Worm (Caenorhabditis elegans) whole organism, L1 larva: ENCODE results near the gene hpr-9.

ENCODE experiments used
- C04F5.9 ChIP-seq: sonication (generic microtip); optimal IDR thresholded peaks from 2 replicates; lab custom pipeline; 2016; ENCODE audit warnings: missing genetic modification characterization, missing compliant biosample characterization
- C16A3.4 ChIP-seq: fragments of 150-350 bp; optimal IDR thresholded peaks from 2 replicates; lab custom pipeline; 2014; ENCODE audit warnings: missing biosample characterization, missing genetic modification characterization
- F16B12.6 ChIP-seq: fragments of 150-350 bp; optimal IDR thresholded peaks from 2 replicates; lab custom pipeline; 2014; ENCODE audit warnings: missing biosample characterization, missing genetic modification characterization
- aly-2 ChIP-seq: fragments of 150-350 bp; optimal IDR thresholded peaks from 2 replicates; lab custom pipeline; 2014; ENCODE audit warnings: missing biosample characterization, missing genetic modification characterization
- blmp-1 ChIP-seq: fragments of 150-350 bp; optimal IDR thresholded peaks from 2 replicates; lab custom pipeline; 2014; ENCODE audit warnings: missing biosample characterization, missing genetic modification characterization
- ceh-8 ChIP-seq: fragments of 200-800 bp; sonication (Bioruptor generic); optimal IDR thresholded peaks from 2 replicates; lab custom pipeline; 2018; ENCODE audit warnings: mild to moderate bottlenecking, missing genetic modification characterization, moderate library complexity, missing compliant biosample characterization
- ceh-82 ChIP-seq, 3 experiments: fragments of 150-350 bp in 1 of 3; sonication (generic microtip) in 2 of 3; optimal IDR thresholded peaks; 2 replicates each; lab custom pipeline; 2014 to 2017; ENCODE audit warnings: missing biosample characterization in 3 of 3, missing genetic modification characterization in 3 of 3
- ceh-88 ChIP-seq: fragments of 200-800 bp; sonication (Bioruptor generic); IDR thresholded peaks from 2 replicates; pipeline ENCODE4 v1.3.6; 2022; ENCODE audit warnings: missing genetic modification characterization, missing compliant biosample characterization
- dpl-1 ChIP-seq, 3 experiments: fragments of 150-350 bp in 2 of 3; sonication (generic microtip) in 1 of 3; optimal IDR thresholded peaks; 2 replicates each; lab custom pipeline; 2014 to 2017; ENCODE audit warnings: missing biosample characterization in 3 of 3, missing genetic modification characterization in 3 of 3, missing genetic modification reagents in 3 of 3
- efl-1 ChIP-seq, 4 experiments: fragments of 150-350 bp; optimal IDR thresholded peaks in 3 of 4; peaks in 1 of 4; 1 replicate in 1 of 4; 2 replicates in 3 of 4; lab custom pipeline; 2014; ENCODE audit warnings: missing biosample characterization in 2 of 4, missing genetic modification characterization in 2 of 4, missing genetic modification reagents in 2 of 4
- elt-3 ChIP-seq, 6 experiments: fragments of 150-350 bp in 1 of 6; sonication (generic microtip); optimal IDR thresholded peaks; 2 replicates each; lab custom pipeline; 2017 to 2018; ENCODE audit warnings: missing biosample characterization in 6 of 6, missing genetic modification characterization in 6 of 6, inconsistent platforms in 1 of 6
- fkh-10 ChIP-seq: sonication (generic microtip); optimal IDR thresholded peaks from 2 replicates; lab custom pipeline; 2017; ENCODE audit warnings: missing biosample characterization, missing genetic modification reagents, missing genetic modification characterization
- fkh-4 ChIP-seq: sonication (generic microtip); optimal IDR thresholded peaks from 2 replicates; lab custom pipeline; 2016; ENCODE audit warnings: missing compliant biosample characterization, missing genetic modification characterization, borderline replicate concordance
- fkh-8 ChIP-seq: sonication (generic microtip); optimal IDR thresholded peaks from 2 replicates; lab custom pipeline; 2016; ENCODE audit warnings: mild to moderate bottlenecking, missing genetic modification characterization, missing compliant biosample characterization
- fos-1 ChIP-seq: fragments of 150-350 bp; optimal IDR thresholded peaks from 2 replicates; lab custom pipeline; 2014; ENCODE audit warnings: missing biosample characterization, missing genetic modification characterization
- hlh-4 ChIP-seq: sonication (generic microtip); optimal IDR thresholded peaks from 2 replicates; lab custom pipeline; 2016; ENCODE audit warnings: mild to moderate bottlenecking, missing genetic modification characterization, missing compliant biosample characterization
- hpl-2 ChIP-seq: fragments of 150-350 bp; optimal IDR thresholded peaks from 2 replicates; lab custom pipeline; 2014; ENCODE audit warnings: missing biosample characterization, missing genetic modification reagents, missing genetic modification characterization
- isw-1 ChIP-seq: fragments of 200-800 bp; sonication (Bioruptor generic); IDR thresholded peaks from 2 replicates; pipeline ENCODE4 v1.3.6; 2022; ENCODE audit warnings: missing genetic modification characterization, missing compliant biosample characterization
- lin-14 ChIP-seq: fragments of 200-800 bp; sonication (Bioruptor generic); optimal IDR thresholded peaks from 2 replicates; lab custom pipeline; 2018; ENCODE audit warnings: mild to moderate bottlenecking, missing genetic modification characterization, moderate library complexity, missing compliant biosample characterization
- lin-15B ChIP-seq: fragments of 150-350 bp; sonication (generic microtip); optimal IDR thresholded peaks from 3 replicates; lab custom pipeline; 2014; ENCODE audit warnings: missing biosample characterization, missing genetic modification characterization
- lin-35 ChIP-seq, 2 experiments: fragments of 150-350 bp; optimal IDR thresholded peaks; 2 replicates each; lab custom pipeline; 2014; ENCODE audit warnings: missing biosample characterization in 2 of 2, missing genetic modification characterization in 2 of 2, missing genetic modification reagents in 2 of 2
- lin-39 ChIP-seq: fragments of 150-350 bp; optimal IDR thresholded peaks from 2 replicates; lab custom pipeline; 2014; ENCODE audit warnings: missing biosample characterization, missing genetic modification reagents, missing genetic modification characterization
- lsy-2 ChIP-seq, 2 experiments: fragments of 150-350 bp; optimal IDR thresholded peaks; 2 replicates each; lab custom pipeline; 2014; ENCODE audit warnings: missing biosample characterization in 2 of 2, missing genetic modification characterization in 2 of 2
- mdl-1 ChIP-seq, 2 experiments: fragments of 150-350 bp; optimal IDR thresholded peaks; 2 replicates each; lab custom pipeline; 2014 to 2017; ENCODE audit warnings: missing biosample characterization in 2 of 2, missing genetic modification characterization in 2 of 2, inconsistent platforms in 1 of 2
- mep-1 ChIP-seq: fragments of 150-350 bp; optimal IDR thresholded peaks from 2 replicates; lab custom pipeline; 2014; ENCODE audit warnings: missing biosample characterization, missing genetic modification characterization
- nhr-19 ChIP-seq: fragments of 200-800 bp; sonication (Bioruptor generic); conservative IDR thresholded peaks from 2 replicates; pipeline ENCODE4 v1.3.6; 2022; ENCODE audit warnings: missing genetic modification characterization, missing compliant biosample characterization
- nhr-20 ChIP-seq: sonication (generic microtip); optimal IDR thresholded peaks from 2 replicates; lab custom pipeline; 2016; ENCODE audit warnings: mild to moderate bottlenecking, missing genetic modification characterization, missing compliant biosample characterization
- nhr-237 ChIP-seq: fragments of 150-350 bp; optimal IDR thresholded peaks from 2 replicates; lab custom pipeline; 2014; ENCODE audit warnings: missing biosample characterization, missing genetic modification characterization
- nhr-47 ChIP-seq: sonication (generic microtip); optimal IDR thresholded peaks from 2 replicates; lab custom pipeline; 2016; ENCODE audit warnings: mild to moderate bottlenecking, missing genetic modification characterization, moderate library complexity, missing compliant biosample characterization
- nhr-71 ChIP-seq: sonication (generic microtip); optimal IDR thresholded peaks from 2 replicates; lab custom pipeline; 2016; ENCODE audit warnings: mild to moderate bottlenecking, missing genetic modification characterization, moderate library complexity, missing compliant biosample characterization
- nhr-76 ChIP-seq: sonication (generic microtip); optimal IDR thresholded peaks from 2 replicates; lab custom pipeline; 2017; ENCODE audit warnings: missing biosample characterization, missing genetic modification characterization
- nhr-90 ChIP-seq: sonication (generic microtip); optimal IDR thresholded peaks from 2 replicates; lab custom pipeline; 2016; ENCODE audit warnings: mild to moderate bottlenecking, missing genetic modification characterization, missing compliant biosample characterization; ENCODE audit not compliant: poor library complexity
- rnt-1 ChIP-seq: sonication (generic microtip); optimal IDR thresholded peaks from 2 replicates; lab custom pipeline; 2016; ENCODE audit warnings: mild to moderate bottlenecking, missing genetic modification characterization, moderate library complexity, missing compliant biosample characterization
- skn-1 ChIP-seq: fragments of 150-350 bp; optimal IDR thresholded peaks from 2 replicates; lab custom pipeline; 2014; ENCODE audit warnings: missing biosample characterization, missing genetic modification characterization
- snpc-4 ChIP-seq: fragments of 150-350 bp; optimal IDR thresholded peaks from 2 replicates; lab custom pipeline; 2014; ENCODE audit warnings: missing biosample characterization, missing genetic modification characterization
- snu-23 ChIP-seq: sonication (generic microtip); optimal IDR thresholded peaks from 2 replicates; lab custom pipeline; 2016; ENCODE audit warnings: missing genetic modification characterization, missing compliant biosample characterization
- sptf-1 ChIP-seq: fragments of 150-350 bp; optimal IDR thresholded peaks from 2 replicates; lab custom pipeline; 2014; ENCODE audit warnings: missing biosample characterization, missing genetic modification characterization
- swsn-7 ChIP-seq: sonication (generic microtip); optimal IDR thresholded peaks from 2 replicates; lab custom pipeline; 2016; ENCODE audit warnings: missing genetic modification characterization, missing compliant biosample characterization
- tbx-2 ChIP-seq: sonication (generic microtip); optimal IDR thresholded peaks from 2 replicates; lab custom pipeline; 2016; ENCODE audit warnings: missing genetic modification characterization, missing compliant biosample characterization
- unc-130 ChIP-seq: fragments of 150-350 bp; optimal IDR thresholded peaks from 2 replicates; lab custom pipeline; 2017; ENCODE audit warnings: missing biosample characterization, missing genetic modification characterization, inconsistent platforms
- unc-62 ChIP-seq: fragments of 150-350 bp; optimal IDR thresholded peaks from 2 replicates; lab custom pipeline; 2014; ENCODE audit warnings: missing biosample characterization, missing genetic modification reagents, missing genetic modification characterization
- unc-86 ChIP-seq: sonication (generic microtip); optimal IDR thresholded peaks from 2 replicates; lab custom pipeline; 2016; ENCODE audit warnings: missing genetic modification characterization, missing compliant biosample characterization
- vab-15 ChIP-seq: sonication (generic microtip); optimal IDR thresholded peaks from 2 replicates; lab custom pipeline; 2017; ENCODE audit warnings: missing genotype, mild to moderate bottlenecking, missing genetic modification characterization, missing compliant biosample characterization
- xbp-1 ChIP-seq: sonication (generic microtip); optimal IDR thresholded peaks from 2 replicates; lab custom pipeline; 2016; ENCODE audit warnings: missing genetic modification characterization, missing compliant biosample characterization
- ztf-4 ChIP-seq: fragments of 150-350 bp; optimal IDR thresholded peaks from 2 replicates; lab custom pipeline; 2014; ENCODE audit warnings: missing biosample characterization, missing genetic modification characterization

Gene hpr-9

DNA sequence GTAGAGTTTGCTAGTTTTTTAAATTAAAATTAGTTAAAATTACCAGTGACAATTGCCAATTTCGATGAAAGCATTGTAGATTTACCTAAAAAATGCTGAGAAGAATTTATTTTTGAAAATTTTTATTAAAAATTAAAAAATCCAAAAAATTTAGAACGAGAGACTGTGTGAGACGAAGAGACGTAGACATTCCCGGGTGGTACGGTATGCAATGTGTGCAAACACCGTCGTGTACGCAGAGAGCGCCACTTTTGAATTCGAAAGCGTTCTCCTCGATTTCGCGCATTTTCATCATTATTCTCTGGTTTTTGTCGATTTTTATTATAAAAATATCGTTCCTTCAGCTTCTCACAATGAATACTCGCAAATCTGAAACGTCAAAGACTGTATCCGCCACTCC is 21.4 kb downstream of the hpr-9 start, which contains the start of the genes dhs-11 and orc-1:
dhs-11 (minus strand) TSS at position 85 of the 400 bp plus-strand sequence.
orc-1 (plus strand) TSS at position 349 of the 400 bp plus-strand sequence.
- no peak for TF ChIP-seq aly-2
- no peak for TF ChIP-seq vab-15 (tag; lab: Kevin White, UChicago)
- peak; percentile 57 for TF ChIP-seq rnt-1 (tag; lab: Kevin White, UChicago)
- TF ChIP-seq snpc-4 (tag; lab: Kevin White, UChicago): peak; percentile 22
- TF ChIP-seq nhr-19 (GFP tag; lab: Robert Waterston, UW): peak; percentile 51
- peak; percentile 98 to 99 for TF ChIP-seq lsy-2 (tag; optimal IDR thresholded peaks at IDR 0.05; lab: Kevin White, UChicago)
- peak in 1 of 2 experiments; percentile 67 for TF ChIP-seq mdl-1 (tag; optimal IDR thresholded peaks at IDR 0.05; lab: Kevin White, UChicago)
- TF ChIP-seq lin-15B (tag; lab: Kevin White, UChicago): peak; percentile 57
- peak; percentile 59 for TF ChIP-seq C16A3.4
- TF ChIP-seq C04F5.9 (tag; lab: Kevin White, UChicago): no peak
- TF ChIP-seq ztf-4: no peak
- no peak for TF ChIP-seq ceh-8
- peak; percentile 66 for TF ChIP-seq nhr-71 (tag; lab: Kevin White, UChicago)
- peak; percentile 35 for TF ChIP-seq blmp-1 (tag; lab: Kevin White, UChicago)
- peak in 2 of 3 experiments; percentile 1 to 21 for TF ChIP-seq ceh-82 (tag; optimal IDR thresholded peaks at IDR 0.05; lab: Kevin White, UChicago)
- TF ChIP-seq skn-1 (tag; lab: Kevin White, UChicago): peak; percentile 30
- TF ChIP-seq unc-130: peak; percentile 71
- TF ChIP-seq swsn-7: peak; percentile 42
- peak; percentile 35 for TF ChIP-seq isw-1
- TF ChIP-seq nhr-20 (tag; lab: Kevin White, UChicago): peak; percentile 59
- peak; percentile 24 for TF ChIP-seq lin-39 (tag; lab: Kevin White, UChicago)
- peak; percentile 88 to 95 for TF ChIP-seq lin-35 (GFP tag; optimal IDR thresholded peaks at IDR 0.05; lab: Kevin White, UChicago)
- TF ChIP-seq xbp-1: peak; percentile 38
- peak in 1 of 6 experiments; percentile 75 for TF ChIP-seq elt-3 (tag; optimal IDR thresholded peaks at IDR 0.05; lab: Kevin White, UChicago)
- TF ChIP-seq tbx-2 (tag; lab: Kevin White, UChicago): peak; percentile 54
- TF ChIP-seq unc-86: no peak
- TF ChIP-seq nhr-90: peak; percentile 48
- peak; percentile 77 for TF ChIP-seq mep-1 (tag; lab: Kevin White, UChicago)
- peak; percentile 29 for TF ChIP-seq fkh-8 (tag; lab: Kevin White, UChicago)
- TF ChIP-seq nhr-47 (tag; lab: Kevin White, UChicago): peak; percentile 52
- peak; percentile 88 for TF ChIP-seq F16B12.6 (tag; lab: Kevin White, UChicago)
- peak; percentile 72 for TF ChIP-seq snu-23
- no peak for TF ChIP-seq hpl-2 (GFP tag; lab: Kevin White, UChicago)
- TF ChIP-seq fkh-10 (GFP tag; lab: Kevin White, UChicago): no peak
- peak; percentile 62 to 91 for TF ChIP-seq efl-1 (optimal IDR thresholded peaks at IDR 0.05; lab: Kevin White, UChicago)
- TF ChIP-seq efl-1 (GFP tag; optimal IDR thresholded peaks at IDR 0.05 in 1 of 2; lab: Kevin White, UChicago): peak; percentile 91 to 99
- peak; percentile 88 to 93 (median 90) for TF ChIP-seq dpl-1 (GFP tag; optimal IDR thresholded peaks at IDR 0.05; lab: Kevin White, UChicago)

DNA sequence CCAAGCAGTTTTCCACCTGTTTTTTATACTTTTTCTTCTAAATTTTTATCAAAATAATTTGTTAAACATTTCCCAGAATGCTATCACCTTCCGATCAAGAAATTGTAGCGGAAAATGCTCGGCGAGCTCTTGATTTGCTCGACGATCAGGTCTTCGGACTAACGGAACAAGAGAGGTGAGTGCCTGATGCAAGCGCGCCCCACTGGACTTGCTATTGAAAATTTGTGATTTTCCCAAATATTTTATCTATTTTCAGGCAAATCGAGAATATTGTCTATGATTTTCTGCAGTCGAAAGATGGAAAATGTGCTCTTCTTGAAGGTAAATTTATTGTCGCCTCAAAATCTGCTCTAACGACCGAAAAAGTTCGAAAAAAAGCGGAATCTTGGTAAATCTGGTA is 24.7 kb downstream of the hpr-9 start, which contains the start of gene orc-4:
orc-4 (plus strand) TSS at position 77 of the 400 bp plus-strand sequence.
- TF ChIP-seq tbx-2 (tag; lab: Kevin White, UChicago) (no peak), efl-1 (optimal IDR thresholded peaks at IDR 0.05; lab: Kevin White, UChicago) (peak; percentile 15 to 33), efl-1 (GFP tag; optimal IDR thresholded peaks at IDR 0.05 in 1 of 2; lab: Kevin White, UChicago) (peak; percentile 7 to 33), F16B12.6 (tag; lab: Kevin White, UChicago) (peak; percentile 34), ceh-88 (GFP tag; lab: Robert Waterston, UW) (no peak), lsy-2 (tag; optimal IDR thresholded peaks at IDR 0.05; lab: Kevin White, UChicago) (peak; percentile 5 to 69), fkh-4 (tag; lab: Kevin White, UChicago) (no peak), mep-1 (tag; lab: Kevin White, UChicago) (no peak), lin-35 (GFP tag; optimal IDR thresholded peaks at IDR 0.05; lab: Kevin White, UChicago) (peak; percentile 34 to 46), unc-62 (GFP tag; lab: Kevin White, UChicago) (no peak), blmp-1 (tag; lab: Kevin White, UChicago) (peak; percentile 21), fos-1 (tag; lab: Kevin White, UChicago) (no peak), sptf-1 (tag; lab: Kevin White, UChicago) (no peak), lin-14 (GFP tag; lab: Kevin White, UChicago) (no peak), dpl-1 (GFP tag; optimal IDR thresholded peaks at IDR 0.05; lab: Kevin White, UChicago) (peak; percentile 20 to 54 (median 38)), ztf-4 (no peak), swsn-7 (no peak), nhr-237 (tag; lab: Kevin White, UChicago) (no peak), nhr-76 (tag; lab: Kevin White, UChicago) (no peak), hlh-4 (tag; lab: Kevin White, UChicago) (no peak)
- TF ChIP-seq, all 84 proteins: peak for 6
